In genomic region chrIII:1799407-1799806, ce11 we compare ENCODE assay signal across 4 worm cellular contexts.
TF ChIP-seq lines count a peak whose summit lies in the region.

No protein-coding gene starts in this region.

TF ChIP-seq in whole organism, L1 larva, 84 proteins besides CTCF, POLR2A, EP300 and RAD21:
- TF ChIP-seq isw-1 (GFP tag; IDR thresholded peaks at IDR 0.05; lab: Robert Waterston, UW) (no peak), fkh-4 (tag; optimal IDR thresholded peaks at IDR 0.05; lab: Kevin White, UChicago; ENCODE audit: borderline replicate concordance) (no peak), ets-5 (GFP tag; IDR thresholded peaks at IDR 0.05; lab: Robert Waterston, UW) (0 out of 2 replicates have a peak, but pooled peaks have one; percentile 46), nhr-12 (tag; optimal IDR thresholded peaks at IDR 0.05; lab: Kevin White, UChicago) (no peak), efl-1 (optimal IDR thresholded peaks at IDR 0.05; lab: Kevin White, UChicago) (no peak), efl-1 (GFP tag; optimal IDR thresholded peaks at IDR 0.05 in 1 of 2; lab: Kevin White, UChicago) (no peak)

TF ChIP-seq in whole organism, L4 larva, 104 proteins besides CTCF, POLR2A, EP300 and RAD21:
- TF ChIP-seq aly-2 (tag; optimal IDR thresholded peaks at IDR 0.05; lab: Kevin White, UChicago) (no peak), set-16 (GFP tag; IDR thresholded peaks at IDR 0.05; lab: Robert Waterston, UW) (peak; percentile 61)

TF ChIP-seq in whole organism, mixed stage, embryonic, 35 proteins besides CTCF, POLR2A, EP300 and RAD21:
- no peak for TF ChIP-seq pha-4 (tag; optimal IDR thresholded peaks at IDR 0.05; lab: Kevin White, UChicago)
- no peak for TF ChIP-seq ceh-39 (tag; optimal IDR thresholded peaks at IDR 0.05; lab: Kevin White, UChicago)
- no peak for TF ChIP-seq mab-5 (tag; optimal IDR thresholded peaks at IDR 0.05; lab: Kevin White, UChicago)
- peak; percentile 60 for TF ChIP-seq zip-8 (tag; optimal IDR thresholded peaks at IDR 0.05; lab: Kevin White, UChicago)

TF ChIP-seq in whole organism, young adult, 124 proteins besides CTCF, POLR2A, EP300 and RAD21:
- TF ChIP-seq zfh-2 (GFP tag; conservative IDR thresholded peaks at IDR 0.05; lab: Robert Waterston, UW) (peak; percentile 69), Y56A3A.18 (GFP tag; IDR thresholded peaks at IDR 0.05; lab: Robert Waterston, UW) (no peak)
TF ChIP-seq in whole organism, young adult: peak in this region for 1.
